Fruit fly (Drosophila melanogaster) whole organism, wandering third instar larva: ENCODE results near the gene nonA.

Experiments used
- Hnf4 ChIP-seq: fragments of 200-800 bp; sonication (Bioruptor generic); optimal IDR thresholded peaks from 2 replicates; lab custom pipeline; 2016; ENCODE audit warnings: missing biosample characterization, mild to moderate bottlenecking, missing genetic modification characterization
- Hr78 ChIP-seq: fragments of >200 bp; optimal IDR thresholded peaks from 2 replicates; lab custom pipeline; 2017; ENCODE audit warnings: missing biosample characterization, missing genetic modification characterization
- Myc ChIP-seq: fragments of >200 bp; optimal IDR thresholded peaks from 2 replicates; lab custom pipeline; 2017
- psq ChIP-seq: fragments of 200-800 bp; sonication (Bioruptor generic); optimal IDR thresholded peaks from 3 replicates; lab custom pipeline; 2017; ENCODE audit warnings: missing biosample characterization, mild to moderate bottlenecking, missing genetic modification characterization, moderate library complexity
- usp ChIP-seq: fragments of >200 bp; optimal IDR thresholded peaks from 2 replicates; lab custom pipeline; 2017; ENCODE audit warnings: missing biosample characterization, missing genetic modification characterization

DNA sequence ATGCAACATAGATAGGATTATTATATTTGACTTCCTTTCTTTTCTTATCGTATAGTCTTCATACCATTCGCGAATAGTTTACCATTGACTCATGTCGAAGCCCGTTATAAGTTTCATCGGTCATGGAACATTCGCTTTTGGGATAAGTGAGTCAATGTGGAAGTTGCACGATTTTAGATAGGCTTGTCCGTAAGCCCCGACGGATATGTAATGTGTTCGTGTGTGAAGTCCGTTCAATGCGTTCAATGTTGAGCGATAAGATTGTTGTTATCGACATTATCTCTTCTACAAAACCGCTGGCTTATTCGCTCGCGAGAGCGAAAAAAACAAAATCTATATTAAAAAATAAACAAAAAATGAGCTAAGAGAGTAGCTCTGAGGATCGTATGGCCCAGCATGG lies 43.4 kb downstream of the nonA start, which contains the start of gene CG9981:
- no peak for TF ChIP-seq usp (GFP tag; lab: Kevin White, UChicago)
- no peak for TF ChIP-seq Myc (lab: Kevin White, UChicago)
- TF ChIP-seq Hr78 (GFP tag; lab: Kevin White, UChicago): no peak
- no peak for TF ChIP-seq psq (GFP tag; lab: Kevin White, UChicago)
- TF ChIP-seq Hnf4 (GFP tag; lab: Kevin White, UChicago): no peak
